Worm (Caenorhabditis elegans): ENCODE results near the gene C44B7.11.

- TF ChIP-seq him-1 (tag; optimal IDR thresholded peaks at IDR 0.05) (no peak), dao-5 (tag; optimal IDR thresholded peaks at IDR 0.05) (no peak), W03F9.2 (tag; optimal IDR thresholded peaks at IDR 0.05) (no peak)
Observed at ce11 chrII:6919363-6919851, 22.1 kb upstream of the C44B7.11 start, which contains the start of gene B0252.1.

All from whole organism, L4/young adult.